Fruit fly (Drosophila melanogaster) S2 (cell line): ENCODE data around the gene miple1.
A peak's percentile ranks its signal among the peaks of the same experiment; 100 is the strongest.

Source experiments
- CG8478 ChIP-seq: fragments of >200 bp; optimal IDR thresholded peaks from 2 replicates; lab custom pipeline; 2018
- CTCF ChIP-seq, 2 experiments: fragments of >200 bp; optimal IDR thresholded peaks; 2 replicates each; lab custom pipeline; 2018

Gene miple1

DNA sequence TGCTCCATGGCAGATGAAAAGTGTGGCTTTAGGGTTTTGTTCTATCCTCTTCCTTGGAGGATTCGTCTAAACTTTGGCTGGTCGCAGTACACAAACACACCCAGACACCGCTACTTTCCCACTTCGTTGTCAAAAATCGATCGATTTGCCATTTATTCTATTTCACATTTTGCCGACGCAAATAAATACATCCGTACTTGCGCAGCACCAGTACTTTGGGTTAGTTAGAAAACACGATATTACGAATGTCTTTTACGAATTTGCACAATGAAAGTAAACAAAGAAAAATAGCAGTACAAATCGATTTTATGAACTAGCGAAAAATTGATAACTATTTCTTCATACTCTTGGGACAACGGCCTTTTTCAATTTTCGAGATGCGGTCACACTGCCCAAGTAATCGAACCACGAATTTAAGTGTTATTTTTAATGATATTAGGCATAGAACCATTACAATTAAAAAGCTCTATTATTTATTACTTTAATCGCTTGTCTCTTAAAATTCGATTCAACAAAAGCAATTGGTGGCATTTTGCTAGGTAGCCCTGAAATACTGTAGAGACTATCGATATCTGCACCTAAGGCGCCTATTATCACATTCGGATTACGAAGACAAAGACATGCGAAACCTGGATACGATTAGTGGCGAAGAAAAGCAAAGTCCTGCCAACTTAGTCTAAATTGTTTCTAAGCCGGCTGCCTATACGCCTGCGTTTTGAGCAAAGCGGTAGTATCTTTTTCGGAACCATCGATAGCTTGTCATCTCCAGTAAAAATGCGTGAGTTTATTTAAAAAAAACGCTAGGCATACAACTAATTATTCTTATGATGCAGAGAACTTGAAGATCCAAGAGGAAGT lies 9.3 kb upstream of the miple1 start, which contains the start of the genes DIP2 and wac:
Gene DIP2 (minus strand): TSS at position 337 of the 858 bp plus-strand sequence.
Gene wac (plus strand): TSS at position 559 of the 858 bp plus-strand sequence.
- peak in 1 of 2 experiments; percentile 57 for TF ChIP-seq CTCF (optimal IDR thresholded peaks at IDR 0.05; lab: Kevin White, UChicago)
- no peak for TF ChIP-seq CG8478 (lab: Kevin White, UChicago)

DNA sequence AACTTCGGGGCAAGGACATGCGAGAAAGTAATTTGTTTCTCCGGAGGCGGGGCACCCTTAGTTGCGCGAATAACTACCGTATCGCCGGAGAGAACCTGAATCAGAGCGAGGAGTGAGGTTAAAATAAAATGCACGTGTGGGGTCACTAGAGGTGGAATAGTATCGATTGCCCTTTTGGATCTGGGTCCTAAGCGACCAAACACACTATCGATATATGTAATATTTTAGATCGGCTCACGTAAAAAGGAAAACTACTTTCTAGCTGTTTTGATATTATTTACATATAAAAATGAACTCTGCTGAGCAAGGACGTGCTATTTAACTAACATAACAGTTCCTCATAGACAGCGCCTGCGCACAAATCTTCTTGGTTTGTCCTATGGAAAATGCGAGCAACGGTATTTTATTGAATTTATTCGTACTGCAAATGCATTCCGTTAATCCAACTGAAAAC lies 4.3 kb upstream of the miple1 start:
- TF ChIP-seq CG8478 (lab: Kevin White, UChicago) (no peak), CTCF (optimal IDR thresholded peaks at IDR 0.05; lab: Kevin White, UChicago) (no peak)

DNA sequence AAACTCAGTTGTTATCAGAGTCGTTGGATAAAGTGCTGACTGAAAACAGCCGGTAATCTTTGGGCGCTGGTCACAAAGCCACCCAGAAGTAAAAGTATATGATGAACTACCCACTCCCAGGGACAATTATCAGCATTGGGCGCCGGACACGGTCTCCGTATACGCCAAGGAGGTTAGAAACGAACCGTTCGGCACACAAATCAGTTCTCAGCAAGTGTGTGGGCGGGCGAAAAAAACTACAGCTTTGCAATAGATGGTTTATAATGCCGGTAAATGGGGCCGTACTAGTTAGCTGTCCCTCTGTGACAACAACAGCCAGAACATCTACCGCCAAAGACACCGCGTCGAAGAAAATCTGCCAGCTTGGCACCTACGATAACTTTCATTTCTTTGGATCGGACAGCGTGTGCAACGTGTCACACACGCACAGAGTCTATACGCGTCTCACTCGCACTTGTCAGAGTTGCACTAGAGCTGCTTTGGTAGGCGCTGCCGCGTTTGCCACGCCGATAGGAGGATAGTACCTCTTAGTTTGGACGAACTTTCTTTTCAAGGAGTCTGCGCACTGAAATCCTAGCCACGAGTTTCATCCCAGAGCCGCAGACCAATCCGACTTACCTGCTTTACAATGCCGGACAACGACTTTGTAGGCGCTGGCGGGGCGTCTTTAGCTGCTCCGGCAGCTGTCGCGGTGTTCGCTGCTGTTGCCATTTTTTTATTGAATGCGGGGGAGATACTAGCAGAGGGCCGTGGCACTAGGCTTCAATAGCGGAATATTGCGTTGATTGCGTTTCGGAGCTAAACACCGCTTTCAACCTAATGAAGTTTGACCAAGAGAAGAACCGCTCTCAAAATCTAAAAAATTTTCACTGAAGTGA lies 3.4 kb upstream of the miple1 start:
- TF ChIP-seq CG8478 (lab: Kevin White, UChicago), result no peak

DNA sequence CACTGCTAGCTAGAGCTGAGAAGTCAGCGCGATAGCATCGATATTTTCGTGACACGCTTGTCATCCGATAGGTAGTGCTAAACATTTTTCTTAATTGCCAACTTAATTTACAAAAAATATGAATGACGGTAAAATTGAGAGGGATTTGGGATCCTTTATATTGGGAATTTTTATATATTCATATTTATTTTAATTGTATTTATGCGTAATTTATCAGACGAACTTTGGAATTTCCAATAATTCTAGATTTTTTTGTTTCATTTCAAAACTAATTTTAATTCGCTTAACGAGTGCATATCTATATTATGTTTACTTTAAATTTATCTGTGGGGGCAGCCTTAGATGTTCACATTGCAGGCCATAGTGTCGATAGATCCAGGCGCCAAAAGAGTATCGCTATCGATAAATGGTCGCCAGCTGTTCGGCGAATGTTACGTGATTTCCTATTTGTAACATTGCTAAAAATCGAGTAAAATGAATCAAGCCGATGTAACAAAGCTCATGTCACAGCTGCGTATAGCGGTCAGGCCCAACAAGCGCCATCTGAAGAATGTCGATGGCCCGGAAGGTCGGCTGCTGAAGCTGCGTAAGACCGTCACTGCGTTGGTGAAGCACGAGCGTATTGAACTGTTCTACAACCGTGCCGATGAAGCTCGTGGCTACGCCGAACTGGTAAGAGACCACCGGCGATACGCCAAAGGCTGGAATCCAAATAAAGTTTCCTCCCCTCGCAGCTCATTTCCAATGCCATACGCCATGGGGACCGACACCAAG lies 2.5 kb upstream of the miple1 start, which contains the start of the genes Tudor-SN and mRpL17:
Gene Tudor-SN (minus strand): TSS at position 3 of the 774 bp plus-strand sequence.
Gene mRpL17 (plus strand): TSS at position 402 of the 774 bp plus-strand sequence.
- TF ChIP-seq CG8478 (lab: Kevin White, UChicago), result no peak
- peak in 1 of 2 experiments; percentile 5 for TF ChIP-seq CTCF (optimal IDR thresholded peaks at IDR 0.05; lab: Kevin White, UChicago)

DNA sequence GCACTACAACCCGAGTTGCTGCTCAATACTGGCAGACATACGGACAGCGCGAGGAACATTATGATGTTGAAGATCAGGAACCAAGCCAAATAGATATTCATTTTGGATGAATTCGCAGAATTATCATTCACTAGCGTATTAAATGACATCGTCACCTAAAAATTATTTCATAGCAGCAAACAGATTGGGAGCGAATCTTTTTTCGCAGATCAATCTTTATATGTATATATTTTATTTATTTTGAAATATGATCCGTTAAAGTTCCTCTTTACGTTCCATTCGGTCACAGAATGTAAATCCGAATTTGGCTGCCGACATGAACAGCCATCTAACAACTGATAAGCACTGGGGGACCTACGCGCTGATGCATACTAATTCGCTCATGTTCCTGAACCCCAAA lies 1.3 kb upstream of the miple1 start, which contains the start of gene CG34263:
Gene CG34263 (minus strand): TSS at position 101 of the 400 bp plus-strand sequence.
- no peak for TF ChIP-seq CTCF (optimal IDR thresholded peaks at IDR 0.05; lab: Kevin White, UChicago)
- TF ChIP-seq CG8478 (lab: Kevin White, UChicago), result no peak

DNA sequence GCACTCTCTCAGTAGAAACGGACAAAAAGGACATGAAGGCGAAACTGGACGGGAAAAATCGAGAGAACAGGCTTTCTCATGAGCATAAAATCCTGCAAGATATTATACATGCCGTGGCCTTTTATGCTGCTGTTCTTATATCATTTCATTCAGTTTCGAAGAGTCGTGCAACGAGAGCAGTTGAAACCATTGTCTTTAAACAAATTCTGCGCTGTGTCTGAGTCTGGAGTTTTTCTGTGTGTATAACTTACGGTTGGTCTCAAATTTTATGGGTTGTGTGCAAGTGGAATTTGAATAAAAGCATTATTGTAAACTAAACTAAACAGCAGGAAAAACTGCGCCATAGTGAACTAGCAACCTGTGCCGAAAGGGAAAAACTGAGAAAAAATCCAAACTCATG lies 519 bp downstream of the miple1 start:
- TF ChIP-seq CTCF (optimal IDR thresholded peaks at IDR 0.05; lab: Kevin White, UChicago) (no peak), CG8478 (lab: Kevin White, UChicago) (no peak)

DNA sequence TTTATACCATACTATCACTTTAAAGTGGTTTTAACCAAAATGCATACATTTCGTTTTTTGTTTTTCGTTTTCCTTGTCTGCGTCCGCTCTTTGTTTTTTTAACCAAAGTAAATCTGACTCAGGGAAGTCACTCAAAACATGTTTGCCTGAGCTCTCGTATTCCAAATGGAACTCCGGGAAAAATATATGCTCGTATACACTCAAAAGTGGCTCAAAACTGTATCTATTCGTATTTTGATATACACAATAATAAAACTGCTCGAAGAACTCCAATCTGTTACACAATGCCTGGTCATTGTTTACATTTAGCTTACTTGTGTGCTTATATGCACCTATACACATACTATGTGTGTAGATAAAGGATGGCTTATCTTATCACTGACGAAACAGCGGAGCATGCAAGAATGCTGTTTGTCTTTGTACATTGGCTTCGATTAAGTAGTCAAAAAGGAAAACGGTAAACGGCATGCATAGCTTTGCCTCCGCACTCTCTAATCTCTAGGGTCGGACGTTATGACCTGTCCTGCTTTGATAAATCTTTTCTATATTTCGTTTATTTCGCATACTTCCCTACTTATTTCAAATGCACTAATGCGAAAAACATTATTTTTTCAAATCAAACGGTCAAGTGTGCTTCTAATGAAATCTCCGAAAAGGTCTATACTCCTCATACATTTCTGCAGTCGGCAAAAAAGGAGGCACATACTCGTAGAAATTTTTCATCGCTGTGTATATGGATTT lies 3.8 kb downstream of the miple1 start, which contains the start of gene miple2:
Gene miple2 (plus strand): TSS at position 441 of the 741 bp plus-strand sequence.
- TF ChIP-seq CG8478 (lab: Kevin White, UChicago) (no peak), CTCF (optimal IDR thresholded peaks at IDR 0.05; lab: Kevin White, UChicago) (no peak)

DNA sequence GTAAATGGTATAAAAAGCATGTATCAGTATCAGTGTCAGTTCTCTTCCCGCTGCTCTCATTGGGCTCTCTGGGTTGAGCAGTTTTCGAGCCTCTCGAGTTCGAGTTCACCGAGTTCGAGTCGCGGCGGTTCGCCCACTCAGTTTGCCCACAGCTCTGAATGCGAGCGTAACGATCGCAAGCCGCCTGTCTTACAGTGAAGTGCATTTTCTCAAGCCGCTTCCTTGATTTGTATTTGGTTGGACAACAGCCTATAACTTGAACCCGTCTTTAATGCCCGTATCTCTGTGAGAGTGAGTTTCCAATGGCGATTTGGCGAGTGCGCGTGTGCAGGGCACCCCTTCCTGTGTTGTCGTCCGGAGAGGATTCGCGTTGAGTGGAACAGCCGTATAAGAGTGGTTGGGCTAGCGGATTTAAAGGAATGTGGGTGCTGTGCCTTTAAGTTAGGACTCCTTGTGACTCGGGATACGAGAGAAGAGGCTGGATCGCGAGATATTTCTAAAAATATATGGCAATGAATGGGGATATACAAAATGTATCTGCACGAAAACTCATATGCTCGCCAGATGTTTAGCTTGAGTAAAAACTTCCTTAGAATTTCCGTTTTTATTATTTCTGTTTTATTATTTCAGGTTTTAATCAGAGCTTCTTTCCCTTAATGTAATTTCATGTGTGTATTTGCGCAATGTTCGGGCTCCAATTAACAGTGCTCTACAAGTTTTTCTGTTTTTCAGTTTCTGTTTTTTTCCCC lies 4.6 kb downstream of the miple1 start:
- TF ChIP-seq CG8478 (lab: Kevin White, UChicago), result no peak
- no peak for TF ChIP-seq CTCF (optimal IDR thresholded peaks at IDR 0.05; lab: Kevin White, UChicago)

DNA sequence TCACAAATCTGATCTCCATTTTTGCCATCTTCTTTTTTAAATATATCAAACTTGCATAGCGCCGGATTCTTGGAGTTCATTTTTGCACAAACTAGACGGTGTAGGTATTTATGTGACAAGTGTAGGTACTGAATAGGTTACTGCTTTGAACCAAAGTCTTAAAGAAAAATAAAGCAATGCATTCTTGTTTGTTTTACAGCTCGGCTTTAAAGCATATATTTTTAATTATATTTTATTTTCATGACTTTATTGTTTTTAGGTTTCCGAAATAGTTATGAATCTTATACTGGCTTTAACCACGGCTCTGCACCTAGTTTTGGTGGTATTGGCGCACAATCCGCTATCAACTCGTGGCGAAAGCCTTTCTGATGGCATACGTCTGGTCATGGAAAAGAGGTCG lies 6.2 kb downstream of the miple1 start, which contains the start of gene CG32845:
Gene CG32845 (minus strand): TSS at position 101 of the 400 bp plus-strand sequence.
- TF ChIP-seq CTCF (optimal IDR thresholded peaks at IDR 0.05; lab: Kevin White, UChicago) (no peak), CG8478 (lab: Kevin White, UChicago) (no peak)

DNA sequence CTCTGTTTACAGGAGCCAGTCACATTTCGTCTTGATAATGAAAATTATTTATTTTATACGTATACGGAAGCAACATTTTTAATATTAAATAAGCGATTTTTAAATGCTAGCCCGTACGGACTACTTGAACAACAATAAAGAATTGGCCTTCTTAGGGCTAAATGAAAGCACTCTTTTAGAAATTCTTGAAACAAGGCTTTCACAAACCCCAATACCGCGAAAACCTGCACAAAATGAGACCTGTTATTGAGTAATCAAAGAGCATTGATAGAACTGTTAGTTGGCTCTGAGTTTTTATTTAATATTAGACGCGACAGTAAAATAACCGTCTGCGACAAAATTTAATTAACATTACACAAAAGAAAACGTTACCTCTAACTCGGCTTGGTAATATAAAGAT lies 7.8 kb downstream of the miple1 start, which contains the start of gene ttm2:
Gene ttm2 (plus strand): TSS at position 301 of the 400 bp plus-strand sequence.
- TF ChIP-seq CTCF (optimal IDR thresholded peaks at IDR 0.05; lab: Kevin White, UChicago), result no peak
- no peak for TF ChIP-seq CG8478 (lab: Kevin White, UChicago)

DNA sequence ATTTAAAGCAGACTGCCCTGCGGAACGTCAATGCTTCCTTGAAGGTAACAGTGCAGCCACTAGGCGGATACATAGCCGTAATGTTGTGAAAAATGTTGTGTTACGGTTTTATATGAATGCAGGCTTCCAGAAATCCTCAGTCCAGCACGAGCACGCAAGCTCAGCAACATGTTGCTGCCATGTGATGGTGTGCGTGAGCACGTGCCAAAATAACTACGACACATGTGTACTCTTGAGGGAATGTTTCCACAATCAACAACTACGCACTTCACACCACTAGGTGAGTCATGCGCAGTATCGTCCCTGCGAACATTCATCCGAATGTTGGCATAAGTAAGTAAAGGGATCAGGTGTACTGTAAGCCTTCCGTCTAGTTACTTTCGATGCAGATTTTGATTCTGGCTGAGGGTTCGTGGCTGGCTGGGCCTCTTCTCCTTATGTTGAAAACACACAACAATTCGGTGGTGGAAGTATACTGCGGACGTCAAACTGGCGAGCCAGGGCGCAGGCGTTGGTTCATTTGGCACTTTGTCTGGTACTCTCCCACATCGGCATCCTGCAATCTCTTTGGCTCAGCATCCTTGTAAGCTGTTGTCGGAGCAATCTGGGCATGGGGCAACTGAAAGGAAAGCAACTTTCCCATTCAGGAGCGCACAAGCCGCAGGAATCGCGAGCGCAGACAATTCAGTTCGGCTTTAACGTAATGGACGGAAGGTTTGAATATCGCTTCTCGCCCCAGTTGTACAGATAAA lies 9.8 kb downstream of the miple1 start, which contains the start of gene RhoGEF3:
Gene RhoGEF3 (plus strand): TSS at position 702 of the 752 bp plus-strand sequence.
- TF ChIP-seq CG8478 (lab: Kevin White, UChicago) (no peak), CTCF (optimal IDR thresholded peaks at IDR 0.05; lab: Kevin White, UChicago) (no peak)
